Worm (Caenorhabditis elegans) whole organism, young adult: Measurements from ENCODE around the gene map-2.
A peak's percentile ranks its signal among the peaks of the same experiment; 100 is the strongest.
"Not testable (repeated sequence)": the region's sequence is repeated elsewhere in the genome, so short reads cannot be mapped to it uniquely, and the experiment has no call there.

Source experiments
- B0261.1 ChIP-seq: sonication (generic microtip); optimal IDR thresholded peaks from 2 replicates; lab custom pipeline; 2016; ENCODE audit warnings: mild to moderate bottlenecking, missing genetic modification characterization, moderate library complexity, missing compliant biosample characterization
- C17E4.6 ChIP-seq: fragments of 200-800 bp; sonication (Bioruptor generic); IDR thresholded peaks from 2 replicates; pipeline ENCODE4 v1.3.6; 2022; ENCODE audit warnings: missing genetic modification reagents, missing genetic modification characterization, missing compliant biosample characterization
- D2030.7 ChIP-seq: fragments of 200-800 bp; sonication (Bioruptor generic); IDR thresholded peaks from 2 replicates; pipeline ENCODE4 v1.3.6; 2022; ENCODE audit warnings: missing genetic modification reagents, missing genetic modification characterization, missing compliant biosample characterization
- F23B12.7 ChIP-seq: sonication (generic microtip); optimal IDR thresholded peaks from 2 replicates; lab custom pipeline; 2017; ENCODE audit warnings: missing genetic modification characterization, mild to moderate bottlenecking, missing compliant biosample characterization, antibody characterized with exemption, moderate library complexity; ENCODE audit not compliant: insufficient read depth
- F33H1.4 ChIP-seq: fragments of 200-800 bp; sonication (Bioruptor generic); IDR thresholded peaks from 2 replicates; pipeline ENCODE4 v1.3.6; 2022; ENCODE audit warnings: missing genetic modification reagents, missing genetic modification characterization, missing compliant biosample characterization
- F37B4.10 ChIP-seq: fragments of 200-800 bp; sonication (Bioruptor generic); IDR thresholded peaks from 2 replicates; pipeline ENCODE4 v1.3.6; 2022; ENCODE audit warnings: missing genetic modification characterization, missing compliant biosample characterization
- Y56A3A.18 ChIP-seq: fragments of 200-800 bp; sonication (Bioruptor generic); IDR thresholded peaks from 2 replicates; pipeline ENCODE4 v1.3.6; 2022; ENCODE audit warnings: missing genetic modification reagents, missing genetic modification characterization, missing compliant biosample characterization
- Y67H2A.10 ChIP-seq: fragments of 200-800 bp; sonication (Bioruptor generic); conservative IDR thresholded peaks from 2 replicates; pipeline ENCODE4 v1.3.6; 2022; ENCODE audit warnings: missing genetic modification reagents, missing genetic modification characterization, missing compliant biosample characterization
- aptf-3 ChIP-seq: fragments of 200-800 bp; sonication (Bioruptor generic); IDR thresholded peaks from 2 replicates; pipeline ENCODE4 v1.3.6; 2022; ENCODE audit warnings: missing genetic modification characterization, missing compliant biosample characterization
- attf-6 ChIP-seq: fragments of 200-800 bp; sonication (Bioruptor generic); IDR thresholded peaks from 2 replicates; pipeline ENCODE4 v1.3.6; 2022; ENCODE audit warnings: missing genetic modification reagents, missing genetic modification characterization, missing compliant biosample characterization
- ceh-100 ChIP-seq: fragments of 200-800 bp; sonication (Bioruptor generic); IDR thresholded peaks from 2 replicates; pipeline ENCODE4 v1.3.6; 2022; ENCODE audit warnings: missing genetic modification reagents, missing genetic modification characterization, missing compliant biosample characterization
- ceh-40 ChIP-seq: fragments of 200-800 bp; sonication (Bioruptor generic); IDR thresholded peaks from 2 replicates; pipeline ENCODE4 v1.3.6; 2022; ENCODE audit warnings: missing genetic modification characterization, missing compliant biosample characterization
- ceh-91 ChIP-seq: fragments of 200-800 bp; sonication (Bioruptor generic); IDR thresholded peaks from 2 replicates; pipeline ENCODE4 v1.3.6; 2022; ENCODE audit warnings: missing genetic modification reagents, missing genetic modification characterization, missing compliant biosample characterization
- chd-7 ChIP-seq: sonication (generic microtip); optimal IDR thresholded peaks from 2 replicates; lab custom pipeline; 2016; ENCODE audit warnings: mild to moderate bottlenecking, missing genetic modification characterization, moderate library complexity, missing compliant biosample characterization
- die-1 ChIP-seq: sonication (generic microtip); optimal IDR thresholded peaks from 2 replicates; lab custom pipeline; 2016; ENCODE audit warnings: missing genotype, mild to moderate bottlenecking, missing genetic modification characterization, missing compliant biosample characterization
- dox-1 ChIP-seq: fragments of 200-800 bp; sonication (Bioruptor generic); IDR thresholded peaks from 2 replicates; pipeline ENCODE4 v1.3.6; 2022; ENCODE audit warnings: missing genetic modification reagents, missing genetic modification characterization, missing compliant biosample characterization
- dpl-1 ChIP-seq: fragments of 150-350 bp; optimal IDR thresholded peaks from 2 replicates; lab custom pipeline; 2014; ENCODE audit warnings: missing biosample characterization, missing genetic modification reagents, missing genetic modification characterization
- efl-1 ChIP-seq: fragments of 150-350 bp; optimal IDR thresholded peaks from 2 replicates; lab custom pipeline; 2014; ENCODE audit warnings: missing biosample characterization, missing genetic modification reagents, missing genetic modification characterization
- hmg-20 ChIP-seq: fragments of 200-800 bp; sonication (Bioruptor generic); IDR thresholded peaks from 2 replicates; pipeline ENCODE4 v1.3.6; 2022; ENCODE audit warnings: missing genetic modification reagents, missing genetic modification characterization, missing compliant biosample characterization
- let-526 ChIP-seq: fragments of 200-800 bp; sonication (Bioruptor generic); IDR thresholded peaks from 2 replicates; pipeline ENCODE4 v1.3.6; 2022; ENCODE audit warnings: missing genetic modification reagents, missing genetic modification characterization, missing compliant biosample characterization
- let-607 ChIP-seq, 2 experiments: fragments of 200-800 bp in 1 of 2; sonication (Bioruptor generic) in 1 of 2; sonication (generic microtip) in 1 of 2; optimal IDR thresholded peaks; 2 replicates each; lab custom pipeline; 2016 to 2018; ENCODE audit warnings: mild to moderate bottlenecking in 2 of 2, missing compliant biosample characterization in 2 of 2, missing genetic modification characterization in 2 of 2, moderate library complexity in 2 of 2, missing genotype in 1 of 2
- lin-26 ChIP-seq: fragments of 200-800 bp; sonication (Bioruptor generic); IDR thresholded peaks from 2 replicates; pipeline ENCODE4 v1.3.6; 2022; ENCODE audit warnings: missing genetic modification reagents, missing genetic modification characterization, missing compliant biosample characterization
- lir-1 ChIP-seq: fragments of 200-800 bp; sonication (Bioruptor generic); conservative IDR thresholded peaks from 2 replicates; pipeline ENCODE4 v1.3.6; 2022; ENCODE audit warnings: missing genetic modification reagents, missing genetic modification characterization, missing compliant biosample characterization
- lsl-1 ChIP-seq: fragments of 200-800 bp; sonication (Bioruptor generic); optimal IDR thresholded peaks from 2 replicates; lab custom pipeline; 2018; ENCODE audit warnings: mild to moderate bottlenecking, missing genetic modification characterization, moderate library complexity, missing compliant biosample characterization
- madf-6 ChIP-seq: fragments of 200-800 bp; sonication (Bioruptor generic); IDR thresholded peaks from 2 replicates; pipeline ENCODE4 v1.3.6; 2022; ENCODE audit warnings: missing genetic modification reagents, missing genetic modification characterization, missing compliant biosample characterization
- madf-8 ChIP-seq: fragments of 200-800 bp; sonication (Bioruptor generic); conservative IDR thresholded peaks from 2 replicates; pipeline ENCODE4 v1.3.6; 2022; ENCODE audit warnings: missing genetic modification reagents, missing genetic modification characterization, missing compliant biosample characterization
- mcd-1 ChIP-seq: fragments of 200-800 bp; sonication (Bioruptor generic); IDR thresholded peaks from 2 replicates; pipeline ENCODE4 v1.3.6; 2022; ENCODE audit warnings: missing genetic modification reagents, missing genetic modification characterization, missing compliant biosample characterization
- mel-28 ChIP-seq: sonication (generic microtip); optimal IDR thresholded peaks from 2 replicates; lab custom pipeline; 2016; ENCODE audit warnings: borderline replicate concordance, mild to moderate bottlenecking, missing genetic modification characterization, missing compliant biosample characterization
- nfya-2 ChIP-seq: fragments of 200-800 bp; sonication (Bioruptor generic); IDR thresholded peaks from 2 replicates; pipeline ENCODE4 v1.3.6; 2022; ENCODE audit warnings: missing genetic modification reagents, missing genetic modification characterization, missing compliant biosample characterization
- nfyb-1 ChIP-seq: fragments of 200-800 bp; sonication (Bioruptor generic); IDR thresholded peaks from 2 replicates; pipeline ENCODE4 v1.3.6; 2022; ENCODE audit warnings: missing genetic modification reagents, missing genetic modification characterization, missing compliant biosample characterization
- nhr-80 ChIP-seq: sonication (generic microtip); optimal IDR thresholded peaks from 2 replicates; lab custom pipeline; 2016; ENCODE audit warnings: missing genetic modification characterization, missing compliant biosample characterization
- repo-1 ChIP-seq: sonication (generic microtip); optimal IDR thresholded peaks from 2 replicates; lab custom pipeline; 2017; ENCODE audit warnings: mild to moderate bottlenecking, missing genetic modification characterization, missing compliant biosample characterization
- sea-2 ChIP-seq: fragments of 200-800 bp; sonication (Bioruptor generic); IDR thresholded peaks from 2 replicates; pipeline ENCODE4 v1.3.6; 2022; ENCODE audit warnings: missing genetic modification characterization, missing compliant biosample characterization
- snpc-4 ChIP-seq, 5 experiments: fragments of 150-350 bp in 1 of 5; sonication (generic microtip) in 4 of 5; optimal IDR thresholded peaks; 2 replicates each; lab custom pipeline; 2014 to 2018; ENCODE audit warnings: missing genetic modification characterization in 5 of 5, missing biosample characterization in 3 of 5, antibody characterized with exemption in 2 of 5, mild to moderate bottlenecking in 2 of 5, missing compliant biosample characterization in 2 of 5, missing genotype in 2 of 5, moderate library complexity in 2 of 5, missing genetic modification reagents in 1 of 5
- tbp1 ChIP-seq: fragments of 200-800 bp; sonication (Bioruptor generic); optimal IDR thresholded peaks from 2 replicates; lab custom pipeline; 2018; ENCODE audit warnings: mild to moderate bottlenecking, missing genetic modification characterization, missing compliant biosample characterization
- tbx-9 ChIP-seq: sonication (generic microtip); optimal IDR thresholded peaks from 2 replicates; lab custom pipeline; 2016; ENCODE audit warnings: borderline replicate concordance, missing genetic modification characterization, inconsistent platforms, missing compliant biosample characterization
- tlf-1 ChIP-seq: fragments of 200-800 bp; sonication (Bioruptor generic); optimal IDR thresholded peaks from 2 replicates; lab custom pipeline; 2018; ENCODE audit warnings: mild to moderate bottlenecking, missing genetic modification characterization, missing compliant biosample characterization
- xnd-1 ChIP-seq: sonication (generic microtip); optimal IDR thresholded peaks from 2 replicates; lab custom pipeline; 2016; ENCODE audit warnings: missing genotype, missing genetic modification reagents, missing genetic modification characterization, missing compliant biosample characterization
- zfh-2 ChIP-seq: fragments of 200-800 bp; sonication (Bioruptor generic); conservative IDR thresholded peaks from 2 replicates; pipeline ENCODE4 v1.3.6; 2022; ENCODE audit warnings: missing genetic modification reagents, missing genetic modification characterization, missing compliant biosample characterization
- zim-3 ChIP-seq: sonication (generic microtip); optimal IDR thresholded peaks from 2 replicates; lab custom pipeline; 2017; ENCODE audit warnings: mild to moderate bottlenecking, missing genetic modification characterization, moderate library complexity, missing compliant biosample characterization
- ztf-25 ChIP-seq: fragments of 200-800 bp; sonication (Bioruptor generic); IDR thresholded peaks from 2 replicates; pipeline ENCODE4 v1.3.6; 2022; ENCODE audit warnings: missing genetic modification reagents, missing genetic modification characterization, missing compliant biosample characterization
- ztf-6 ChIP-seq: fragments of 200-800 bp; sonication (Bioruptor generic); IDR thresholded peaks from 2 replicates; pipeline ENCODE4 v1.3.6; 2022; ENCODE audit warnings: missing genetic modification reagents, missing genetic modification characterization, missing compliant biosample characterization

The map-2 gene

DNA sequence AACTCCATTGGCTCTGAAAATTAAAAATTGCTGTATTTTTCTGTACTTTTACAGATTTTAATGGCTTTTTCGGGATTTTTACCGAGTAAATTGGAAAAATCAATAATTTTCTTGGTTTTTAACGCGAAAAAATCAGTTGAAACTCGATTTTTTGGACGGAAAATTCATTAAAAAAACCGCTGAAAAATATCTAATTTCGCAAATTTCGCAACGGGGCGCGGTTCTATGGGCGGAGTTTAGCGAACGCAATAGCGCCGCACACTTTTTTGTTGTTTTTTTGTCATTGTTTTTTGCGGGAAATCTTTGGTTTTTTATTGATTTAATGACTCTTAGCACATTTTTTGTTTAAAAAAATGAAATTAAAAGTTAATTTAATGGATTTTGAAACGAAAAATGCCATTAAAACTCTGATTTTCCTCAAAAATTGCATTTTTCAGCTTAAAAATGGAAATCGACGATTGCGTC, 8.8 kb upstream of the map-2 start, which contains the start of the genes mel-46 and lsy-13 (continued):
- TF ChIP-seq lin-26 (GFP tag; lab: Robert Waterston, UW) (no peak), aptf-3 (GFP tag; lab: Robert Waterston, UW) (no peak), D2030.7 (GFP tag; lab: Robert Waterston, UW) (no peak), F23B12.7 (tag; lab: Kevin White, UChicago) (peak; percentile 42), nfyb-1 (GFP tag; lab: Robert Waterston, UW) (no peak), B0261.1 (no peak), die-1 (tag; lab: Kevin White, UChicago) (no peak), ztf-25 (no peak), nfya-2 (no peak), F37B4.10 (GFP tag; lab: Robert Waterston, UW) (no peak), lir-1 (GFP tag; lab: Robert Waterston, UW) (no peak), tbx-9 (tag; lab: Kevin White, UChicago) (no peak)
- TF ChIP-seq, all 124 proteins: peak for 24

DNA sequence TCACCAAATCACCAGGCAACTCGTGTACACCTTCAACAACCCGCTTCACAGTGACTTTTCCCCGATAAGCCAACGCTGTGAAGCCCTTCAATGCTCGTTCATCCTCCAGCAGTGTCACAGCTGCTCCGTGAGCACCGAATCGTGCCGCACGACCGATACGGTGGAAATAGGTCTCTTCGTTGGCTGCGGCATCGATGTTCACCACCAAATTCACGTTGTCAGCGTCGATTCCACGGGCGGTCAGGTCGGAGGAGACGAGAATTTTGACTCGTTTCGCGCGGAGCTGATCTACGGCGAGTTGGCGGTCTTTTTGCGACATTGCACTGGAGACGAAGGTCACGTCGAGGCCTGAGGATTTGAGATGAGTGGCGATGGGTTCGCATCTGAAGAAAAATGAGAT, 6.0 kb upstream of the map-2 start:
- TF ChIP-seq zfh-2 (GFP tag; lab: Robert Waterston, UW): peak; percentile 73
- peak; percentile 3 for TF ChIP-seq zim-3
- no peak for TF ChIP-seq mel-28
- 0 out of 2 replicates have a peak, but pooled peaks have one; percentile 50 for TF ChIP-seq attf-6 (GFP tag; lab: Robert Waterston, UW)
- no peak for TF ChIP-seq let-526
- TF ChIP-seq dox-1 (GFP tag; lab: Robert Waterston, UW): 0 out of 2 replicates have a peak, but pooled peaks have one; percentile 8

DNA sequence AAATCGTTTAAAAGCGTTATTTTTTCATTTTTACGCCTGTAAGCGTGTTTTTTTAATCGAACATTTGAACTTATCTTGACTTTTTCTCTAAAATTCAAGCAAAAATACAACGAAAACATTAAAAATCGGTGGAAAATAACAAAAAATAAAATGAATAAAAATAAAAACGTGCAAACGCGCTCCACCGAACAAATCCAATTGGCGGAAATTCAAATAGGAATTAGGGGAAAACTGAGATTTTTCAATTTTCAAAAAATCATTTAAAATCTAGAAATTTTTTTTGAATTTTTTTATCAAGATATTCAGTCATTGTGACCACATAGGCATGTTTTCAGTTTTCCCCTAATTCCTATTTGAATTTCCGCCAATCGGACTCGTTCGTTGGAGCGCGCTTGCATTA, 5.6 kb downstream of the map-2 start:
- peak; percentile 41; the same call in 1 of the 2 replicates for TF ChIP-seq mcd-1 (GFP tag; lab: Robert Waterston, UW)
- TF ChIP-seq attf-6 (GFP tag; lab: Robert Waterston, UW): peak; percentile 57; the same call in 1 of the 2 replicates
- TF ChIP-seq, all 124 proteins: peak for 2; not testable (repeated sequence) for 122

DNA sequence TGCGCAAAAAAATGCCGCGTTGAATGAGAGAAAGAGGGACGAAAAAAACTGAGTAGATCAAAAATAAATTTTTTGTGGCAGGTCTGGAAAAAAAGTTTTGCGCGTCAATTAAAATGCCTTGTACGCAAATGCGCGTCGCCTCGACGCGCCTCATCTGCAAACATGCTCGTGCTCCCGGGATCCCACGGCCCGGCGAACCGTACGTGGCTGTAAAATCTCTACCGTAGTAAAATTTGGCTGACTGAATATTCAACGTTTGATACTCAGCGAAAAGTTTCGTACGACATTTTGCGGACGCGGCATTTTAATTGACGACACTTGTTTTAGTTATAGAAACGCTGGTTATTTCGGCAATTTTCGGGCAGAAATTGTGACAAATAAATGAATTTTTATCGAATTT, 9.3 kb downstream of the map-2 start:
- peak; percentile 16 for TF ChIP-seq chd-7 (tag; lab: Kevin White, UChicago)
- TF ChIP-seq D2030.7 (GFP tag; lab: Robert Waterston, UW): peak; percentile 93
- not testable (repeated sequence) for TF ChIP-seq snpc-4 (GFP tag; optimal IDR thresholded peaks at IDR 0.05; lab: Kevin White, UChicago)
- TF ChIP-seq snpc-4 (tag; optimal IDR thresholded peaks at IDR 0.05; lab: Kevin White, UChicago): peak in 2 of 4 experiments; percentile 60 to 83
- peak; percentile 52 to 74 for TF ChIP-seq let-607 (tag; optimal IDR thresholded peaks at IDR 0.05; lab: Kevin White, UChicago)
- TF ChIP-seq sea-2 (GFP tag; lab: Robert Waterston, UW): peak; percentile 90
- peak; percentile 88 for TF ChIP-seq Y67H2A.10
- peak; percentile 94 for TF ChIP-seq madf-6 (GFP tag; lab: Robert Waterston, UW)
- peak; percentile 48 for TF ChIP-seq tlf-1
- peak; percentile 90 for TF ChIP-seq hmg-20 (GFP tag; lab: Robert Waterston, UW)
- peak; percentile 100 for TF ChIP-seq dox-1 (GFP tag; lab: Robert Waterston, UW)
- peak; percentile 50 for TF ChIP-seq xnd-1 (tag; lab: Kevin White, UChicago)
- peak; percentile 84 for TF ChIP-seq ztf-6 (GFP tag; lab: Robert Waterston, UW)
- peak; percentile 89 for TF ChIP-seq F33H1.4 (GFP tag; lab: Robert Waterston, UW)
- peak; percentile 64 for TF ChIP-seq efl-1 (GFP tag; lab: Kevin White, UChicago)
- peak; percentile 21 for TF ChIP-seq lsl-1 (GFP tag; lab: Kevin White, UChicago)
- peak; percentile 43 for TF ChIP-seq repo-1 (tag; lab: Kevin White, UChicago)
- peak; percentile 84 for TF ChIP-seq madf-8
- TF ChIP-seq Y56A3A.18 (GFP tag; lab: Robert Waterston, UW): peak; percentile 97
- TF ChIP-seq dpl-1 (GFP tag; lab: Kevin White, UChicago): peak; percentile 26
- TF ChIP-seq ceh-40 (GFP tag; lab: Robert Waterston, UW): 0 out of 2 replicates have a peak, but pooled peaks have one; percentile 11
- TF ChIP-seq ceh-100 (GFP tag; lab: Robert Waterston, UW): peak; percentile 90
- peak; percentile 94 for TF ChIP-seq C17E4.6 (GFP tag; lab: Robert Waterston, UW)
- TF ChIP-seq tbp1 (GFP tag; lab: Kevin White, UChicago): peak; percentile 54
- TF ChIP-seq lir-1 (GFP tag; lab: Robert Waterston, UW): peak; percentile 92
- peak; percentile 94 for TF ChIP-seq ceh-91
- peak; percentile 28 for TF ChIP-seq nhr-80
- peak; percentile 88 for TF ChIP-seq ztf-25
